Fruit fly (Drosophila melanogaster): ENCODE results near the gene comt.

- no peak for TF ChIP-seq h (GFP tag; optimal IDR thresholded peaks at IDR 0.05)
- no peak for TF ChIP-seq CG32264 (GFP tag; optimal IDR thresholded peaks at IDR 0.05)
- no peak for TF ChIP-seq Hr83 (GFP tag; optimal IDR thresholded peaks at IDR 0.05; ENCODE audit: poor library complexity, severe bottlenecking)
- no peak for TF ChIP-seq dmrt93B (GFP tag; optimal IDR thresholded peaks at IDR 0.05)
- no peak for TF ChIP-seq Hr78 (GFP tag; optimal IDR thresholded peaks at IDR 0.05)
- no peak for TF ChIP-seq Myc (optimal IDR thresholded peaks at IDR 0.05)
- TF ChIP-seq pan (optimal IDR thresholded peaks at IDR 0.05), result no peak
- TF ChIP-seq tai (GFP tag; optimal IDR thresholded peaks at IDR 0.05), result no peak
- no peak for TF ChIP-seq Sp1 (GFP tag; optimal IDR thresholded peaks at IDR 0.05)
- TF ChIP-seq HLH106 (tag; optimal IDR thresholded peaks at IDR 0.05), result no peak
- TF ChIP-seq usp (GFP tag; optimal IDR thresholded peaks at IDR 0.05), result no peak
Observed at dm6 chrX:13272676-13273233, 13.9 kb downstream of the comt start.

Data from whole organism, wandering third instar larva.